Worm (Caenorhabditis elegans): ENCODE data around the gene gldi-4.

gldi-4 gene

ce11 chrIV:7003323-7003722 lies 14.1 kb upstream of the gldi-4 start, which contains the start of gene cht-3:
cht-3 (plus strand) TSS chrIV:7003623.
- TF ChIP-seq pros-1 (tag; optimal IDR thresholded peaks at IDR 0.05) (no peak), rnt-1 (tag; optimal IDR thresholded peaks at IDR 0.05) (no peak), hlh-13 (GFP tag; optimal IDR thresholded peaks at IDR 0.05) (no peak), ama-1 (optimal IDR thresholded peaks at IDR 0.05) (no peak), ceh-9 (tag; optimal IDR thresholded peaks at IDR 0.05) (no peak), ceh-24 (tag; optimal IDR thresholded peaks at IDR 0.05) (no peak), fax-1 (tag; optimal IDR thresholded peaks at IDR 0.05) (no peak), pha-2 (tag; optimal IDR thresholded peaks at IDR 0.05) (no peak), Y22D7AL.16 (tag; optimal IDR thresholded peaks at IDR 0.05) (no peak), odd-2 (tag; optimal IDR thresholded peaks at IDR 0.05) (no peak), fkh-10 (GFP tag; optimal IDR thresholded peaks at IDR 0.05) (no peak), che-1 (tag; optimal IDR thresholded peaks at IDR 0.05) (no peak), ahr-1 (tag; optimal IDR thresholded peaks at IDR 0.05) (no peak), ceh-48 (tag; optimal IDR thresholded peaks at IDR 0.05) (no peak), sdc-2 (tag; optimal IDR thresholded peaks at IDR 0.05) (no peak), ztf-16 (tag; optimal IDR thresholded peaks at IDR 0.05) (no peak), gmeb-2 (tag; optimal IDR thresholded peaks at IDR 0.05) (no peak)

ce11 chrIV:7009531-7009930 lies 7.9 kb upstream of the gldi-4 start, which contains the start of gene C25A8.2:
C25A8.2 (plus strand) TSS chrIV:7009831.
- TF ChIP-seq sox-4 (tag; optimal IDR thresholded peaks at IDR 0.05): no peak
- no peak for TF ChIP-seq tbx-2 (tag; optimal IDR thresholded peaks at IDR 0.05)
- no peak for TF ChIP-seq nhr-232 (tag; optimal IDR thresholded peaks at IDR 0.05)
- no peak for TF ChIP-seq pat-9 (tag; optimal IDR thresholded peaks at IDR 0.05)
- no peak for TF ChIP-seq Y22D7AL.16 (tag; optimal IDR thresholded peaks at IDR 0.05)
- no peak for TF ChIP-seq rnt-1 (tag; optimal IDR thresholded peaks at IDR 0.05)
- no peak for TF ChIP-seq ceh-2 (tag; optimal IDR thresholded peaks at IDR 0.05)
- TF ChIP-seq C38D4.7 (GFP tag; optimal IDR thresholded peaks at IDR 0.05): no peak
- no peak for TF ChIP-seq C08G9.2 (tag; optimal IDR thresholded peaks at IDR 0.05)
- no peak for TF ChIP-seq elt-2 (tag; optimal IDR thresholded peaks at IDR 0.05)
- no peak for TF ChIP-seq ceh-30 (tag; optimal IDR thresholded peaks at IDR 0.05)
- no peak for TF ChIP-seq fax-1 (tag; optimal IDR thresholded peaks at IDR 0.05)
- no peak for TF ChIP-seq unc-3 (GFP tag; conservative IDR thresholded peaks at IDR 0.05)
- TF ChIP-seq unc-3 (tag; optimal IDR thresholded peaks at IDR 0.05): no peak
- no peak for TF ChIP-seq tbx-7 (tag; optimal IDR thresholded peaks at IDR 0.05)
- no peak for TF ChIP-seq odd-2 (tag; optimal IDR thresholded peaks at IDR 0.05)
- TF ChIP-seq nhr-11 (tag; optimal IDR thresholded peaks at IDR 0.05): no peak
- no peak for TF ChIP-seq sox-2 (GFP tag; IDR thresholded peaks at IDR 0.05)
- no peak for TF ChIP-seq lim-6 (tag; optimal IDR thresholded peaks at IDR 0.05)

ce11 chrIV:7010195-7010594 lies 7.2 kb upstream of the gldi-4 start:
- no peak for TF ChIP-seq Y22D7AL.16 (tag; optimal IDR thresholded peaks at IDR 0.05)
- TF ChIP-seq zip-5 (tag; optimal IDR thresholded peaks at IDR 0.05): no peak
- no peak for TF ChIP-seq npax-4 (tag; optimal IDR thresholded peaks at IDR 0.05)
- TF ChIP-seq sox-4 (tag; optimal IDR thresholded peaks at IDR 0.05): no peak
- no peak for TF ChIP-seq sdc-2 (tag; optimal IDR thresholded peaks at IDR 0.05)
- TF ChIP-seq hlh-6 (tag; optimal IDR thresholded peaks at IDR 0.05): no peak
- TF ChIP-seq unc-55 (GFP tag; optimal IDR thresholded peaks at IDR 0.05): no peak
- no peak for TF ChIP-seq unc-42 (tag; optimal IDR thresholded peaks at IDR 0.05)
- TF ChIP-seq ceh-14 (tag; optimal IDR thresholded peaks at IDR 0.05): no peak
- no peak for TF ChIP-seq hlh-15 (tag; optimal IDR thresholded peaks at IDR 0.05)
- no peak for TF ChIP-seq ama-1 (optimal IDR thresholded peaks at IDR 0.05)
- no peak for TF ChIP-seq ceh-19 (GFP tag; optimal IDR thresholded peaks at IDR 0.05)
- no peak for TF ChIP-seq pqm-1 (tag; optimal IDR thresholded peaks at IDR 0.05)
